Worm (Caenorhabditis elegans) whole organism, L2 larva: ENCODE data around the gene snn-1.
A peak's percentile ranks its signal among the peaks of the same experiment; 100 is the strongest.

Experiments
- C34F6.9 ChIP-seq: fragments of 150-350 bp; optimal IDR thresholded peaks from 2 replicates; lab custom pipeline; 2014; ENCODE audit warnings: missing biosample characterization, missing genetic modification characterization
- F13H6.1 ChIP-seq: sonication (generic microtip); optimal IDR thresholded peaks from 2 replicates; lab custom pipeline; 2016; ENCODE audit warnings: missing genetic modification characterization, missing compliant biosample characterization
- R02D3.7 ChIP-seq: fragments of 150-350 bp; optimal IDR thresholded peaks from 2 replicates; lab custom pipeline; 2014; ENCODE audit warnings: missing biosample characterization, missing genetic modification characterization
- Y55F3AM.14 ChIP-seq: fragments of 200-800 bp; sonication (Bioruptor generic); optimal IDR thresholded peaks from 2 replicates; lab custom pipeline; 2018; ENCODE audit warnings: mild to moderate bottlenecking, missing genetic modification characterization, missing compliant biosample characterization
- ZK546.5 ChIP-seq: sonication (generic microtip); optimal IDR thresholded peaks from 2 replicates; lab custom pipeline; 2017; ENCODE audit warnings: missing biosample characterization, missing genetic modification characterization
- alr-1 ChIP-seq: fragments of 150-350 bp; optimal IDR thresholded peaks from 2 replicates; lab custom pipeline; 2014; ENCODE audit warnings: missing biosample characterization, missing genetic modification characterization
- aly-2 ChIP-seq: fragments of 150-350 bp; optimal IDR thresholded peaks from 2 replicates; lab custom pipeline; 2014; ENCODE audit warnings: missing biosample characterization, missing genetic modification characterization
- ama-1 ChIP-seq: fragments of 150-350 bp; optimal IDR thresholded peaks from 2 replicates; lab custom pipeline; 2018; ENCODE audit warnings: inconsistent platforms
- blmp-1 ChIP-seq: sonication (generic microtip); optimal IDR thresholded peaks from 2 replicates; lab custom pipeline; 2017; ENCODE audit warnings: missing genetic modification characterization, mild to moderate bottlenecking, missing compliant biosample characterization, antibody characterized with exemption, moderate library complexity; ENCODE audit not compliant: insufficient read depth
- ceh-16 ChIP-seq: fragments of 150-350 bp; optimal IDR thresholded peaks from 2 replicates; lab custom pipeline; 2014; ENCODE audit warnings: missing biosample characterization, missing genetic modification characterization
- ceh-82 ChIP-seq: fragments of 150-350 bp; optimal IDR thresholded peaks from 2 replicates; lab custom pipeline; 2014; ENCODE audit warnings: missing biosample characterization, missing genetic modification characterization
- crh-2 ChIP-seq: sonication (generic microtip); optimal IDR thresholded peaks from 2 replicates; lab custom pipeline; 2017; ENCODE audit warnings: missing biosample characterization, missing genetic modification characterization
- dmd-4 ChIP-seq: sonication (generic microtip); optimal IDR thresholded peaks from 2 replicates; lab custom pipeline; 2017; ENCODE audit warnings: missing biosample characterization, missing genetic modification characterization
- egl-27 ChIP-seq: sonication (generic microtip); optimal IDR thresholded peaks from 3 replicates; lab custom pipeline; 2017; ENCODE audit warnings: missing biosample characterization, missing genetic modification reagents, missing genetic modification characterization
- elt-1 ChIP-seq: fragments of 150-350 bp; optimal IDR thresholded peaks from 2 replicates; lab custom pipeline; 2014; ENCODE audit warnings: missing biosample characterization, missing genetic modification characterization
- elt-3 ChIP-seq: sonication (generic microtip); optimal IDR thresholded peaks from 2 replicates; lab custom pipeline; 2017; ENCODE audit warnings: missing biosample characterization, missing genetic modification characterization
- fos-1 ChIP-seq: fragments of 150-350 bp; optimal IDR thresholded peaks from 2 replicates; lab custom pipeline; 2014; ENCODE audit warnings: missing biosample characterization, missing genetic modification characterization
- gmeb-1 ChIP-seq: fragments of 150-350 bp; optimal IDR thresholded peaks from 2 replicates; lab custom pipeline; 2014; ENCODE audit warnings: missing biosample characterization, missing genetic modification characterization
- lin-11 ChIP-seq: fragments of 150-350 bp; sonication (generic microtip); optimal IDR thresholded peaks from 2 replicates; lab custom pipeline; 2014; ENCODE audit warnings: missing biosample characterization, missing genetic modification characterization, inconsistent platforms, mixed read lengths
- lin-13 ChIP-seq: fragments of 150-350 bp; optimal IDR thresholded peaks from 2 replicates; lab custom pipeline; 2014; ENCODE audit warnings: missing biosample characterization, missing genetic modification reagents, missing genetic modification characterization
- lin-39 ChIP-seq: fragments of 150-350 bp; optimal IDR thresholded peaks from 2 replicates; lab custom pipeline; 2014; ENCODE audit warnings: missing biosample characterization, missing genetic modification reagents, missing genetic modification characterization
- lsy-2 ChIP-seq, 2 experiments: fragments of 150-350 bp in 1 of 2; sonication (generic microtip) in 1 of 2; optimal IDR thresholded peaks; 2 replicates each; lab custom pipeline; 2014 to 2017; ENCODE audit warnings: missing biosample characterization in 2 of 2, missing genetic modification characterization in 2 of 2
- mab-5 ChIP-seq: fragments of 150-350 bp; optimal IDR thresholded peaks from 2 replicates; lab custom pipeline; 2014; ENCODE audit warnings: missing biosample characterization, missing genetic modification characterization
- mbf-1 ChIP-seq: sonication (generic microtip); optimal IDR thresholded peaks from 2 replicates; lab custom pipeline; 2017; ENCODE audit warnings: missing biosample characterization, missing genetic modification characterization
- mdl-1 ChIP-seq, 2 experiments: fragments of 150-350 bp in 1 of 2; sonication (generic microtip) in 1 of 2; optimal IDR thresholded peaks; 2 replicates each; lab custom pipeline; 2017; ENCODE audit warnings: missing biosample characterization in 2 of 2, missing genetic modification characterization in 2 of 2
- nhr-10 ChIP-seq: sonication (generic microtip); optimal IDR thresholded peaks from 2 replicates; lab custom pipeline; 2017; ENCODE audit warnings: missing biosample characterization, missing genetic modification characterization
- nhr-11 ChIP-seq: fragments of 150-350 bp; optimal IDR thresholded peaks from 2 replicates; lab custom pipeline; 2014; ENCODE audit warnings: missing biosample characterization, missing genetic modification characterization
- nhr-12 ChIP-seq: fragments of 150-350 bp; optimal IDR thresholded peaks from 2 replicates; lab custom pipeline; 2014; ENCODE audit warnings: missing biosample characterization, missing genetic modification characterization
- nhr-129 ChIP-seq: fragments of 150-350 bp; optimal IDR thresholded peaks from 2 replicates; lab custom pipeline; 2014; ENCODE audit warnings: missing biosample characterization, missing genetic modification characterization
- nhr-21 ChIP-seq: fragments of 150-350 bp; optimal IDR thresholded peaks from 2 replicates; lab custom pipeline; 2014; ENCODE audit warnings: missing biosample characterization, missing genetic modification characterization
- nhr-23 ChIP-seq: fragments of 150-350 bp; optimal IDR thresholded peaks from 2 replicates; lab custom pipeline; 2014; ENCODE audit warnings: missing biosample characterization, missing genetic modification reagents, missing genetic modification characterization
- nhr-237 ChIP-seq: fragments of 150-350 bp; optimal IDR thresholded peaks from 2 replicates; lab custom pipeline; 2014; ENCODE audit warnings: missing biosample characterization, missing genetic modification characterization
- nhr-25 ChIP-seq: fragments of 150-350 bp; sonication (generic microtip); optimal IDR thresholded peaks from 3 replicates; lab custom pipeline; 2014; ENCODE audit warnings: missing biosample characterization, missing genetic modification characterization
- nhr-6 ChIP-seq: fragments of 150-350 bp; optimal IDR thresholded peaks from 2 replicates; lab custom pipeline; 2014; ENCODE audit warnings: missing biosample characterization, missing genetic modification characterization
- nhr-77 ChIP-seq: fragments of 150-350 bp; optimal IDR thresholded peaks from 2 replicates; lab custom pipeline; 2014; ENCODE audit warnings: missing biosample characterization, missing genetic modification characterization
- peb-1 ChIP-seq: fragments of 150-350 bp; optimal IDR thresholded peaks from 2 replicates; lab custom pipeline; 2014; ENCODE audit warnings: missing biosample characterization, missing genetic modification characterization
- sem-4 ChIP-seq: fragments of 150-350 bp; optimal IDR thresholded peaks from 2 replicates; lab custom pipeline; 2014; ENCODE audit warnings: missing biosample characterization, missing genetic modification reagents, missing genetic modification characterization
- skn-1 ChIP-seq: sonication (generic microtip); optimal IDR thresholded peaks from 2 replicates; lab custom pipeline; 2017; ENCODE audit warnings: missing biosample characterization, missing genetic modification characterization
- sma-3 ChIP-seq: sonication (generic microtip); optimal IDR thresholded peaks from 2 replicates; lab custom pipeline; 2016; ENCODE audit warnings: missing genetic modification reagents, missing genetic modification characterization, missing compliant biosample characterization
- sma-9 ChIP-seq, 2 experiments: fragments of 150-350 bp in 1 of 2; sonication (generic microtip) in 1 of 2; optimal IDR thresholded peaks; 2 replicates each; lab custom pipeline; 2014 to 2016; ENCODE audit warnings: missing genetic modification characterization in 2 of 2, mild to moderate bottlenecking in 1 of 2, missing biosample characterization in 1 of 2, missing compliant biosample characterization in 1 of 2, missing genetic modification reagents in 1 of 2, moderate library complexity in 1 of 2
- snpc-4 ChIP-seq: fragments of 150-350 bp; optimal IDR thresholded peaks from 2 replicates; lab custom pipeline; 2014; ENCODE audit warnings: missing biosample characterization, missing genetic modification characterization
- unc-39 ChIP-seq: fragments of 150-350 bp; optimal IDR thresholded peaks from 2 replicates; lab custom pipeline; 2014; ENCODE audit warnings: missing biosample characterization, missing genetic modification characterization
- unc-55 ChIP-seq: fragments of 150-350 bp; sonication (generic microtip); optimal IDR thresholded peaks from 3 replicates; lab custom pipeline; 2014; ENCODE audit warnings: missing biosample characterization, missing genetic modification reagents, missing genetic modification characterization
- unc-62 ChIP-seq: fragments of 150-350 bp; optimal IDR thresholded peaks from 2 replicates; lab custom pipeline; 2014; ENCODE audit warnings: missing biosample characterization, missing genetic modification reagents, missing genetic modification characterization
- zag-1 ChIP-seq: fragments of 150-350 bp; optimal IDR thresholded peaks from 2 replicates; lab custom pipeline; 2014; ENCODE audit warnings: missing biosample characterization, missing genetic modification characterization
- ztf-1 ChIP-seq: fragments of 200-800 bp; sonication (Bioruptor generic); conservative IDR thresholded peaks from 2 replicates; pipeline ENCODE4 v1.3.6; 2022; ENCODE audit warnings: missing genetic modification characterization, missing compliant biosample characterization
- ztf-11 ChIP-seq: sonication (generic microtip); optimal IDR thresholded peaks from 2 replicates; lab custom pipeline; 2017; ENCODE audit warnings: missing biosample characterization, missing genetic modification characterization
- ztf-4 ChIP-seq: fragments of 150-350 bp; optimal IDR thresholded peaks from 2 replicates; lab custom pipeline; 2014; ENCODE audit warnings: missing biosample characterization, missing genetic modification characterization

Gene snn-1

ce11 chrIV:1769074-1769473, 45.8 kb downstream of the snn-1 start:
- TF ChIP-seq nhr-25: no peak

ce11 chrIV:1768288-1768687, 46.6 kb downstream of the snn-1 start, which contains the start of gene col-108:
Gene col-108 (plus strand): TSS chrIV:1768588.
- TF ChIP-seq fos-1 (tag; lab: Kevin White, UChicago): no peak
- TF ChIP-seq nhr-10 (tag; lab: Kevin White, UChicago): no peak
- no peak for TF ChIP-seq lin-13 (GFP tag; lab: Kevin White, UChicago)

ce11 chrIV:1765954-1766353, 49.0 kb downstream of the snn-1 start:
- TF ChIP-seq elt-1 (tag; lab: Kevin White, UChicago) (no peak), blmp-1 (tag; lab: Kevin White, UChicago) (no peak), nhr-12 (tag; lab: Kevin White, UChicago) (no peak), crh-2 (tag; lab: Kevin White, UChicago) (no peak), dmd-4 (tag; lab: Kevin White, UChicago) (no peak), lsy-2 (tag; optimal IDR thresholded peaks at IDR 0.05; lab: Kevin White, UChicago) (peak in 1 of 2 experiments; percentile 54), sem-4 (tag; lab: Kevin White, UChicago) (peak; percentile 71), gmeb-1 (tag; lab: Kevin White, UChicago) (no peak), unc-62 (no peak), nhr-129 (tag; lab: Kevin White, UChicago) (peak; percentile 27), egl-27 (tag; lab: Kevin White, UChicago) (peak; percentile 15), nhr-11 (tag; lab: Kevin White, UChicago) (no peak), ztf-1 (GFP tag; lab: Robert Waterston, UW) (no peak), sma-9 (GFP tag; optimal IDR thresholded peaks at IDR 0.05; lab: Kevin White, UChicago) (peak; percentile 66), sma-9 (tag; optimal IDR thresholded peaks at IDR 0.05; lab: Kevin White, UChicago) (no peak), lin-39 (tag; lab: Kevin White, UChicago) (no peak), nhr-77 (no peak), skn-1 (tag; lab: Kevin White, UChicago) (no peak), C34F6.9 (tag; lab: Kevin White, UChicago) (peak; percentile 58), peb-1 (no peak), R02D3.7 (tag; lab: Kevin White, UChicago) (no peak), alr-1 (tag; lab: Kevin White, UChicago) (no peak), elt-3 (no peak), ama-1 (lab: Kevin White, UChicago) (no peak), nhr-6 (tag; lab: Kevin White, UChicago) (no peak), ceh-82 (no peak), mdl-1 (tag; optimal IDR thresholded peaks at IDR 0.05; lab: Kevin White, UChicago) (peak in 1 of 2 experiments; percentile 46), Y55F3AM.14 (no peak), aly-2 (tag; lab: Kevin White, UChicago) (no peak), nhr-25 (no peak), F13H6.1 (tag; lab: Kevin White, UChicago) (peak; percentile 56), zag-1 (tag; lab: Kevin White, UChicago) (peak; percentile 21), fos-1 (tag; lab: Kevin White, UChicago) (no peak), nhr-10 (tag; lab: Kevin White, UChicago) (no peak), mab-5 (tag; lab: Kevin White, UChicago) (no peak), mbf-1 (no peak), ztf-11 (tag; lab: Kevin White, UChicago) (no peak), nhr-21 (tag; lab: Kevin White, UChicago) (no peak), nhr-237 (tag; lab: Kevin White, UChicago) (no peak), lin-13 (GFP tag; lab: Kevin White, UChicago) (no peak), snpc-4 (tag; lab: Kevin White, UChicago) (no peak), ceh-16 (no peak), unc-39 (no peak), sma-3 (no peak), ZK546.5 (no peak), ztf-4 (tag; lab: Kevin White, UChicago) (no peak), lin-11 (tag; lab: Kevin White, UChicago) (peak; percentile 3), nhr-23 (tag; lab: Kevin White, UChicago) (no peak), unc-55 (no peak)
- TF ChIP-seq, all 48 proteins: peak for 10
